Worm (Caenorhabditis elegans) whole organism, L1 larva: ENCODE data around the gene F55A11.7.

Source experiments
- C34B4.2 ChIP-seq: sonication (generic microtip); optimal IDR thresholded peaks from 2 replicates; lab custom pipeline; 2017; ENCODE audit warnings: mild to moderate bottlenecking, missing genetic modification characterization, missing compliant biosample characterization
- Y116A8C.19 ChIP-seq: sonication (generic microtip); optimal IDR thresholded peaks from 2 replicates; lab custom pipeline; 2016; ENCODE audit warnings: missing compliant biosample characterization, missing genetic modification characterization, borderline replicate concordance
- aha-1 ChIP-seq: fragments of 150-350 bp; optimal IDR thresholded peaks from 2 replicates; lab custom pipeline; 2014; ENCODE audit warnings: missing biosample characterization, missing genetic modification characterization
- alr-1 ChIP-seq: fragments of 200-800 bp; sonication (Bioruptor generic); optimal IDR thresholded peaks from 2 replicates; lab custom pipeline; 2018; ENCODE audit warnings: borderline replicate concordance, mild to moderate bottlenecking, missing genetic modification characterization, missing compliant biosample characterization
- aly-2 ChIP-seq: fragments of 150-350 bp; optimal IDR thresholded peaks from 2 replicates; lab custom pipeline; 2014; ENCODE audit warnings: missing biosample characterization, missing genetic modification characterization
- ama-1 ChIP-seq: fragments of 150-350 bp; optimal IDR thresholded peaks from 2 replicates; lab custom pipeline; 2014
- ceh-8 ChIP-seq: fragments of 200-800 bp; sonication (Bioruptor generic); optimal IDR thresholded peaks from 2 replicates; lab custom pipeline; 2018; ENCODE audit warnings: mild to moderate bottlenecking, missing genetic modification characterization, moderate library complexity, missing compliant biosample characterization
- ceh-88 ChIP-seq: fragments of 200-800 bp; sonication (Bioruptor generic); IDR thresholded peaks from 2 replicates; pipeline ENCODE4 v1.3.6; 2022; ENCODE audit warnings: missing genetic modification characterization, missing compliant biosample characterization
- dpl-1 ChIP-seq, 3 experiments: fragments of 150-350 bp in 2 of 3; sonication (generic microtip) in 1 of 3; optimal IDR thresholded peaks; 2 replicates each; lab custom pipeline; 2014 to 2017; ENCODE audit warnings: missing biosample characterization in 3 of 3, missing genetic modification characterization in 3 of 3, missing genetic modification reagents in 3 of 3
- egl-13 ChIP-seq: sonication (generic microtip); optimal IDR thresholded peaks from 2 replicates; lab custom pipeline; 2016; ENCODE audit warnings: missing genotype, missing genetic modification reagents, missing genetic modification characterization, missing compliant biosample characterization
- elt-2 ChIP-seq: sonication (generic microtip); optimal IDR thresholded peaks from 2 replicates; lab custom pipeline; 2016; ENCODE audit warnings: missing genetic modification characterization, mild to moderate bottlenecking, inconsistent platforms, missing compliant biosample characterization, missing genetic modification reagents
- elt-3 ChIP-seq, 6 experiments: fragments of 150-350 bp in 1 of 6; sonication (generic microtip); optimal IDR thresholded peaks; 2 replicates each; lab custom pipeline; 2017 to 2018; ENCODE audit warnings: missing biosample characterization in 6 of 6, missing genetic modification characterization in 6 of 6, inconsistent platforms in 1 of 6
- fkh-4 ChIP-seq: sonication (generic microtip); optimal IDR thresholded peaks from 2 replicates; lab custom pipeline; 2016; ENCODE audit warnings: missing compliant biosample characterization, missing genetic modification characterization, borderline replicate concordance
- fos-1 ChIP-seq: fragments of 150-350 bp; optimal IDR thresholded peaks from 2 replicates; lab custom pipeline; 2014; ENCODE audit warnings: missing biosample characterization, missing genetic modification characterization
- hlh-17 ChIP-seq: fragments of 200-800 bp; sonication (Bioruptor generic); optimal IDR thresholded peaks from 2 replicates; lab custom pipeline; 2018; ENCODE audit warnings: missing genetic modification characterization, mild to moderate bottlenecking, missing compliant biosample characterization, moderate library complexity, borderline replicate concordance
- hlh-4 ChIP-seq: sonication (generic microtip); optimal IDR thresholded peaks from 2 replicates; lab custom pipeline; 2016; ENCODE audit warnings: mild to moderate bottlenecking, missing genetic modification characterization, missing compliant biosample characterization
- hpl-2 ChIP-seq: fragments of 150-350 bp; optimal IDR thresholded peaks from 2 replicates; lab custom pipeline; 2014; ENCODE audit warnings: missing biosample characterization, missing genetic modification reagents, missing genetic modification characterization
- irx-1 ChIP-seq: sonication (generic microtip); optimal IDR thresholded peaks from 2 replicates; lab custom pipeline; 2016; ENCODE audit warnings: missing genetic modification characterization, missing compliant biosample characterization
- jun-1 ChIP-seq: fragments of 150-350 bp; optimal IDR thresholded peaks from 2 replicates; lab custom pipeline; 2014; ENCODE audit warnings: missing biosample characterization, missing genetic modification reagents, missing genetic modification characterization
- lin-13 ChIP-seq: fragments of 150-350 bp; optimal IDR thresholded peaks from 2 replicates; lab custom pipeline; 2014; ENCODE audit warnings: missing biosample characterization, missing genetic modification reagents, missing genetic modification characterization
- lin-15B ChIP-seq: fragments of 150-350 bp; sonication (generic microtip); optimal IDR thresholded peaks from 3 replicates; lab custom pipeline; 2014; ENCODE audit warnings: missing biosample characterization, missing genetic modification characterization
- lin-35 ChIP-seq, 2 experiments: fragments of 150-350 bp; optimal IDR thresholded peaks; 2 replicates each; lab custom pipeline; 2014; ENCODE audit warnings: missing biosample characterization in 2 of 2, missing genetic modification characterization in 2 of 2, missing genetic modification reagents in 2 of 2
- lsy-2 ChIP-seq, 2 experiments: fragments of 150-350 bp; optimal IDR thresholded peaks; 2 replicates each; lab custom pipeline; 2014; ENCODE audit warnings: missing biosample characterization in 2 of 2, missing genetic modification characterization in 2 of 2
- mab-9 ChIP-seq: fragments of 200-800 bp; sonication (Bioruptor generic); IDR thresholded peaks from 2 replicates; pipeline ENCODE4 v1.3.6; 2022; ENCODE audit warnings: missing genetic modification reagents, missing genetic modification characterization, missing compliant biosample characterization
- nhr-12 ChIP-seq: sonication (generic microtip); optimal IDR thresholded peaks from 2 replicates; lab custom pipeline; 2017; ENCODE audit warnings: missing biosample characterization, missing genetic modification characterization
- nhr-19 ChIP-seq: fragments of 200-800 bp; sonication (Bioruptor generic); conservative IDR thresholded peaks from 2 replicates; pipeline ENCODE4 v1.3.6; 2022; ENCODE audit warnings: missing genetic modification characterization, missing compliant biosample characterization
- nhr-237 ChIP-seq: fragments of 150-350 bp; optimal IDR thresholded peaks from 2 replicates; lab custom pipeline; 2014; ENCODE audit warnings: missing biosample characterization, missing genetic modification characterization
- nhr-71 ChIP-seq: sonication (generic microtip); optimal IDR thresholded peaks from 2 replicates; lab custom pipeline; 2016; ENCODE audit warnings: mild to moderate bottlenecking, missing genetic modification characterization, moderate library complexity, missing compliant biosample characterization
- nhr-76 ChIP-seq: sonication (generic microtip); optimal IDR thresholded peaks from 2 replicates; lab custom pipeline; 2017; ENCODE audit warnings: missing biosample characterization, missing genetic modification characterization
- nhr-85 ChIP-seq: sonication (generic microtip); peaks from one replicate; lab custom pipeline; 2016; ENCODE audit warnings: missing genetic modification characterization, inconsistent platforms, missing compliant biosample characterization
- pax-3 ChIP-seq: fragments of 200-800 bp; sonication (Bioruptor generic); optimal IDR thresholded peaks from 2 replicates; lab custom pipeline; 2018; ENCODE audit warnings: mild to moderate bottlenecking, missing genetic modification characterization, moderate library complexity, missing compliant biosample characterization
- rnt-1 ChIP-seq: sonication (generic microtip); optimal IDR thresholded peaks from 2 replicates; lab custom pipeline; 2016; ENCODE audit warnings: mild to moderate bottlenecking, missing genetic modification characterization, moderate library complexity, missing compliant biosample characterization
- snpc-4 ChIP-seq: fragments of 150-350 bp; optimal IDR thresholded peaks from 2 replicates; lab custom pipeline; 2014; ENCODE audit warnings: missing biosample characterization, missing genetic modification characterization
- sox-4 ChIP-seq: sonication (generic microtip); optimal IDR thresholded peaks from 2 replicates; lab custom pipeline; 2016; ENCODE audit warnings: missing genetic modification characterization, missing compliant biosample characterization
- tlp-1 ChIP-seq: fragments of 150-350 bp; optimal IDR thresholded peaks from 2 replicates; lab custom pipeline; 2014; ENCODE audit warnings: missing biosample characterization, missing genetic modification characterization
- unc-130 ChIP-seq: fragments of 150-350 bp; optimal IDR thresholded peaks from 2 replicates; lab custom pipeline; 2017; ENCODE audit warnings: missing biosample characterization, missing genetic modification characterization, inconsistent platforms
- unc-30 ChIP-seq: sonication (generic microtip); optimal IDR thresholded peaks from 2 replicates; lab custom pipeline; 2017; ENCODE audit warnings: missing biosample characterization, missing genetic modification characterization
- unc-62 ChIP-seq: fragments of 150-350 bp; optimal IDR thresholded peaks from 2 replicates; lab custom pipeline; 2014; ENCODE audit warnings: missing biosample characterization, missing genetic modification reagents, missing genetic modification characterization
- vab-15 ChIP-seq: sonication (generic microtip); optimal IDR thresholded peaks from 2 replicates; lab custom pipeline; 2017; ENCODE audit warnings: missing genotype, mild to moderate bottlenecking, missing genetic modification characterization, missing compliant biosample characterization
- xbp-1 ChIP-seq: sonication (generic microtip); optimal IDR thresholded peaks from 2 replicates; lab custom pipeline; 2016; ENCODE audit warnings: missing genetic modification characterization, missing compliant biosample characterization
- zag-1 ChIP-seq: fragments of 150-350 bp; optimal IDR thresholded peaks from 2 replicates; lab custom pipeline; 2014; ENCODE audit warnings: missing biosample characterization, missing genetic modification characterization
- ztf-4 ChIP-seq: fragments of 150-350 bp; optimal IDR thresholded peaks from 2 replicates; lab custom pipeline; 2014; ENCODE audit warnings: missing biosample characterization, missing genetic modification characterization

F55A11.7 gene

ce11 chrV:11822461-11822939 lies 35.3 kb upstream of the F55A11.7 start, which contains the start of gene pyc-1 (continued):
- peak; percentile 88 for TF ChIP-seq nhr-19 (GFP tag; lab: Robert Waterston, UW)
- TF ChIP-seq elt-2 (tag; lab: Kevin White, UChicago), result peak; percentile 37
- TF ChIP-seq ztf-4 (tag; lab: Kevin White, UChicago), result peak; percentile 13
- no peak for TF ChIP-seq tlp-1 (tag; lab: Kevin White, UChicago)
- TF ChIP-seq zag-1 (tag; lab: Kevin White, UChicago), result no peak
- no peak for TF ChIP-seq nhr-237 (tag; lab: Kevin White, UChicago)
- peak; percentile 50 for TF ChIP-seq rnt-1 (tag; lab: Kevin White, UChicago)
- no peak for TF ChIP-seq hlh-4 (tag; lab: Kevin White, UChicago)
- TF ChIP-seq nhr-12 (tag; lab: Kevin White, UChicago), result no peak
- TF ChIP-seq jun-1, result no peak
- peak; percentile 55 for TF ChIP-seq unc-130
- no peak for TF ChIP-seq C34B4.2
- TF ChIP-seq hlh-17 (GFP tag; lab: Kevin White, UChicago), result no peak
- TF ChIP-seq fkh-4 (tag; lab: Kevin White, UChicago), result no peak
- TF ChIP-seq nhr-76, result no peak
- TF ChIP-seq irx-1 (tag; lab: Kevin White, UChicago), result no peak
- TF ChIP-seq elt-3 (tag; optimal IDR thresholded peaks at IDR 0.05; lab: Kevin White, UChicago), result peak in 5 of 6 experiments; percentile 42 to 82 (median 75)
- TF ChIP-seq sox-4 (tag; lab: Kevin White, UChicago), result no peak
- no peak for TF ChIP-seq vab-15
- no peak for TF ChIP-seq egl-13 (tag; lab: Kevin White, UChicago)
- peak; percentile 79 for TF ChIP-seq aha-1 (tag; lab: Kevin White, UChicago)
- TF ChIP-seq fos-1 (tag; lab: Kevin White, UChicago), result no peak
- TF ChIP-seq mab-9 (GFP tag; lab: Robert Waterston, UW), result no peak
- TF ChIP-seq ceh-88 (GFP tag; lab: Robert Waterston, UW), result peak; percentile 49
- TF ChIP-seq dpl-1 (GFP tag; optimal IDR thresholded peaks at IDR 0.05; lab: Kevin White, UChicago), result peak; percentile 14 to 39 (median 24)
- no peak for TF ChIP-seq xbp-1 (tag; lab: Kevin White, UChicago)
- no peak for TF ChIP-seq Y116A8C.19 (tag; lab: Kevin White, UChicago)
- no peak for TF ChIP-seq lin-15B (tag; lab: Kevin White, UChicago)
- no peak for TF ChIP-seq lin-13 (GFP tag; lab: Kevin White, UChicago)
- no peak for TF ChIP-seq pax-3
- no peak for TF ChIP-seq aly-2 (tag; lab: Kevin White, UChicago)

- TF ChIP-seq unc-30 (tag; lab: Kevin White, UChicago), result no peak
- no peak for TF ChIP-seq snpc-4 (tag; lab: Kevin White, UChicago)
- no peak for TF ChIP-seq hpl-2 (GFP tag; lab: Kevin White, UChicago)
- peak; percentile 1 for TF ChIP-seq nhr-71 (tag; lab: Kevin White, UChicago)
- TF ChIP-seq ama-1 (lab: Kevin White, UChicago), result peak; percentile 2
- no peak for TF ChIP-seq alr-1
- TF ChIP-seq nhr-76, result no peak
- TF ChIP-seq nhr-85, result peak; percentile 61
- peak in 1 of 2 experiments; percentile 3 for TF ChIP-seq lin-35 (GFP tag; optimal IDR thresholded peaks at IDR 0.05; lab: Kevin White, UChicago)
- no peak for TF ChIP-seq fos-1 (tag; lab: Kevin White, UChicago)
- no peak for TF ChIP-seq lsy-2 (tag; optimal IDR thresholded peaks at IDR 0.05; lab: Kevin White, UChicago)
- TF ChIP-seq unc-62 (GFP tag; lab: Kevin White, UChicago), result no peak
- no peak for TF ChIP-seq ceh-8 (GFP tag; lab: Kevin White, UChicago)
Observed at ce11 chrV:11820551-11820950, 33.3 kb upstream of the F55A11.7 start.
